In the genomic region with DNA sequence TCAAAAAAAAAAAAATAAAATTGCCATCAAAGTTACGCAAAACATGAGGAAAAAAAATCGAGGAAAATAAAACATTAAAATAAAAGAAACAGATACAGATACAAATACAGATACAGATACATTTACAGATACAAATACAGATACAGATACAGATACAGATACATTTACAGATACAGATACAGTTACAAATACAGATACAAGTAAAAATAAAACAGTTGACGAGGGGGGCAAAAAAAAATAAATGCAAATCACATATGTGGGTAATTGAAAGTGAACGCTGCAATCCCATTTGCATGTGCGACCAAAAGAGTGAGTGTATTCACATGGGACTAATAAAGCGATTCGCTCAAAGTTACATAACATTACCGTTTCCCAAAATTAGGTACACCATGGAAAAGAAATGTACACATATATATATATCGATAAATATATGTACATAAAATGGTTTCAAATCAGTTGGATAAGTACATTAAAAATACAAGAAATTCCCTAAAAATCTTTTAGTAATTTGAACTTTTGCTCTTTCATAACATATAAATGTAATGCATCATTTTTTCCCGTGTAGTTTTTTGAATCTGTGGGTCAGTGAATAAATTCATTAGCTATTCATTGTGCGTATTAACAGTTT, we compare ENCODE assay signal across 2 fruit fly cellular contexts.
A peak's percentile ranks its signal among the peaks of the same experiment; 100 is the strongest.
TF ChIP-seq lines count a peak whose summit lies in the region.

No protein-coding gene starts in this region.

TF ChIP-seq in whole organism, embryonic, 481 proteins besides CTCF, POLR2A, EP300 and RAD21 (continued from another document and continues in another):
- TF ChIP-seq CG17912 (GFP tag; optimal IDR thresholded peaks at IDR 0.05; lab: Kevin White, UChicago) (no peak), CG13296 (GFP tag; optimal IDR thresholded peaks at IDR 0.05; lab: Kevin White, UChicago) (no peak), CG3163 (GFP tag; optimal IDR thresholded peaks at IDR 0.05; lab: Kevin White, UChicago) (no peak), CG13624 (GFP tag; optimal IDR thresholded peaks at IDR 0.05; lab: Kevin White, UChicago) (no peak), CG12769 (tag; optimal IDR thresholded peaks at IDR 0.05; lab: Kevin White, UChicago) (peak; percentile 6), CG8290 (GFP tag; optimal IDR thresholded peaks at IDR 0.05; lab: Kevin White, UChicago) (no peak), CG8290 (tag; optimal IDR thresholded peaks at IDR 0.05; lab: Kevin White, UChicago) (no peak), cg (GFP tag; optimal IDR thresholded peaks at IDR 0.05; lab: Kevin White, UChicago) (peak; percentile 54), CG12071 (GFP tag; optimal IDR thresholded peaks at IDR 0.05; lab: Kevin White, UChicago) (no peak), Sox100B (GFP tag; optimal IDR thresholded peaks at IDR 0.05; lab: Kevin White, UChicago) (peak; percentile 44), CG17361 (GFP tag; IDR thresholded peaks at IDR 0.05; lab: Robert Waterston, UW) (peak; percentile 59; the same call in 2 of the 3 replicates), phol (tag; optimal IDR thresholded peaks at IDR 0.05; lab: Kevin White, UChicago) (peak; percentile 58), Bdp1 (GFP tag; optimal IDR thresholded peaks at IDR 0.05; lab: Kevin White, UChicago) (no peak), CG10462 (GFP tag; optimal IDR thresholded peaks at IDR 0.05; lab: Kevin White, UChicago) (peak; percentile 6), Hr78 (GFP tag; optimal IDR thresholded peaks at IDR 0.05; lab: Kevin White, UChicago) (peak in 1 of 2 experiments; percentile 23), CG8388 (GFP tag; optimal IDR thresholded peaks at IDR 0.05; lab: Kevin White, UChicago) (peak; percentile 40), CG8944 (GFP tag; optimal IDR thresholded peaks at IDR 0.05; lab: Kevin White, UChicago) (no peak), bcd (GFP tag; optimal IDR thresholded peaks at IDR 0.05; lab: Kevin White, UChicago) (peak; percentile 32), wor (GFP tag; IDR thresholded peaks at IDR 0.05; lab: Robert Waterston, UW) (peak; percentile 40; the same call in 1 of the 2 replicates), ranshi (GFP tag; IDR thresholded peaks at IDR 0.05; lab: Robert Waterston, UW) (peak; percentile 52; the same call in 1 of the 2 replicates), HmgD (GFP tag; optimal IDR thresholded peaks at IDR 0.05; lab: Kevin White, UChicago) (no peak), CG10979 (tag; optimal IDR thresholded peaks at IDR 0.05; lab: Kevin White, UChicago) (peak; percentile 22), tap (tag; optimal IDR thresholded peaks at IDR 0.05; lab: Kevin White, UChicago) (peak; percentile 30), Hr3 (GFP tag; optimal IDR thresholded peaks at IDR 0.05; lab: Kevin White, UChicago) (peak; percentile 31), CG18262 (tag; optimal IDR thresholded peaks at IDR 0.05; lab: Kevin White, UChicago) (peak; percentile 52), CG1024 (GFP tag; IDR thresholded peaks at IDR 0.05; lab: Robert Waterston, UW) (no peak), CoRest (tag; optimal IDR thresholded peaks at IDR 0.05; lab: Kevin White, UChicago) (peak; percentile 44), ac (GFP tag; optimal IDR thresholded peaks at IDR 0.05; lab: Kevin White, UChicago) (no peak), fd96Cb (tag; optimal IDR thresholded peaks at IDR 0.05; lab: Kevin White, UChicago) (peak; percentile 42), CG11695 (GFP tag; IDR thresholded peaks at IDR 0.05; lab: Robert Waterston, UW) (peak; percentile 59; the same call in 1 of the 3 replicates), CG10147 (GFP tag; optimal IDR thresholded peaks at IDR 0.05; lab: Kevin White, UChicago) (peak; percentile 0), seq (GFP tag; IDR thresholded peaks at IDR 0.05; lab: Robert Waterston, UW) (0 out of 2 replicates have a peak, but pooled peaks have one; percentile 22), wdn (GFP tag; IDR thresholded peaks at IDR 0.05; lab: Robert Waterston, UW) (no peak), CG30403 (GFP tag; optimal IDR thresholded peaks at IDR 0.05; lab: Kevin White, UChicago) (peak; percentile 25), Oaz (GFP tag; IDR thresholded peaks at IDR 0.05; lab: Robert Waterston, UW) (0 out of 2 replicates have a peak, but pooled peaks have one; percentile 26), grau (tag; optimal IDR thresholded peaks at IDR 0.05; lab: Kevin White, UChicago) (peak; percentile 42), Xbp1 (GFP tag; optimal IDR thresholded peaks at IDR 0.05; lab: Kevin White, UChicago) (peak; percentile 33), CG6813 (GFP tag; optimal IDR thresholded peaks at IDR 0.05; lab: Kevin White, UChicago) (no peak), CG16863 (GFP tag; optimal IDR thresholded peaks at IDR 0.05; lab: Kevin White, UChicago) (no peak), CG7357 (GFP tag; IDR thresholded peaks at IDR 0.05; lab: Robert Waterston, UW) (0 out of 3 replicates have a peak, but pooled peaks have one; percentile 25), Ada2b (GFP tag; IDR thresholded peaks at IDR 0.05; lab: Robert Waterston, UW) (peak; percentile 35; the same call in 1 of the 2 replicates), CG30020 (tag; optimal IDR thresholded peaks at IDR 0.05; lab: Kevin White, UChicago) (no peak), Hr51 (GFP tag; optimal IDR thresholded peaks at IDR 0.05; lab: Kevin White, UChicago) (peak in 1 of 2 experiments; percentile 79), HLHmδ (GFP tag; optimal IDR thresholded peaks at IDR 0.05; lab: Kevin White, UChicago) (no peak), row (GFP tag; IDR thresholded peaks at IDR 0.05; lab: Robert Waterston, UW) (peak; percentile 61; the same call in 2 of the 3 replicates), Hmr (GFP tag; optimal IDR thresholded peaks at IDR 0.05; lab: Kevin White, UChicago) (no peak), lbe (GFP tag; optimal IDR thresholded peaks at IDR 0.05; lab: Kevin White, UChicago) (no peak), Sox102F (GFP tag; optimal IDR thresholded peaks at IDR 0.05; lab: Kevin White, UChicago) (peak; percentile 79), ase (GFP tag; IDR thresholded peaks at IDR 0.05; lab: Robert Waterston, UW) (peak; percentile 29; the same call in 1 of the 3 replicates), CG9932 (GFP tag; IDR thresholded peaks at IDR 0.05; lab: Robert Waterston, UW) (no peak), ssp (GFP tag; IDR thresholded peaks at IDR 0.05; lab: Robert Waterston, UW) (no peak), CrebB (tag; optimal IDR thresholded peaks at IDR 0.05; lab: Kevin White, UChicago) (no peak), Asciz (GFP tag; optimal IDR thresholded peaks at IDR 0.05; lab: Kevin White, UChicago) (peak; percentile 36), Bgb (GFP tag; IDR thresholded peaks at IDR 0.05; lab: Robert Waterston, UW; ENCODE audit: partially characterized antibody) (no peak), gsb-n (tag; optimal IDR thresholded peaks at IDR 0.05; lab: Kevin White, UChicago) (peak; percentile 5), ftz-f1 (GFP tag; optimal IDR thresholded peaks at IDR 0.05; lab: Kevin White, UChicago) (no peak), aop (GFP tag; IDR thresholded peaks at IDR 0.05; lab: Robert Waterston, UW) (no peak), Kr (GFP tag; optimal IDR thresholded peaks at IDR 0.05; lab: Kevin White, UChicago) (no peak), so (GFP tag; IDR thresholded peaks at IDR 0.05; lab: Robert Waterston, UW) (0 out of 3 replicates have a peak, but pooled peaks have one; percentile 52), CG8924 (tag; optimal IDR thresholded peaks at IDR 0.05; lab: Kevin White, UChicago) (peak; percentile 29)

TF ChIP-seq in whole organism, prepupa, 60 proteins besides CTCF, POLR2A, EP300 and RAD21 (continued from another document):
- TF ChIP-seq CG6808 (GFP tag; optimal IDR thresholded peaks at IDR 0.05; lab: Kevin White, UChicago) (peak; percentile 31), OdsH (GFP tag; optimal IDR thresholded peaks at IDR 0.05; lab: Kevin White, UChicago) (peak; percentile 35), CG8632 (GFP tag; optimal IDR thresholded peaks at IDR 0.05; lab: Kevin White, UChicago) (no peak), Hr4 (GFP tag; optimal IDR thresholded peaks at IDR 0.05; lab: Kevin White, UChicago) (peak; percentile 33), CG11762 (GFP tag; optimal IDR thresholded peaks at IDR 0.05; lab: Kevin White, UChicago; ENCODE audit: insufficient read depth) (peak; percentile 3), CG32006 (GFP tag; optimal IDR thresholded peaks at IDR 0.05; lab: Kevin White, UChicago) (peak; percentile 35), CG34406 (GFP tag; optimal IDR thresholded peaks at IDR 0.05; lab: Kevin White, UChicago) (no peak), fd85E (GFP tag; optimal IDR thresholded peaks at IDR 0.05; lab: Kevin White, UChicago) (no peak), CG3032 (tag; optimal IDR thresholded peaks at IDR 0.05; lab: Kevin White, UChicago) (no peak), CG11294 (GFP tag; IDR thresholded peaks at IDR 0.05; lab: Robert Waterston, UW) (0 out of 2 replicates have a peak, but pooled peaks have one; percentile 7), CG11902 (GFP tag; optimal IDR thresholded peaks at IDR 0.05; lab: Kevin White, UChicago) (no peak), Sox15 (GFP tag; optimal IDR thresholded peaks at IDR 0.05; lab: Kevin White, UChicago) (no peak), Sox102F (GFP tag; optimal IDR thresholded peaks at IDR 0.05; lab: Kevin White, UChicago) (no peak), CG3919 (GFP tag; optimal IDR thresholded peaks at IDR 0.05; lab: Kevin White, UChicago) (no peak), lz (GFP tag; optimal IDR thresholded peaks at IDR 0.05; lab: Kevin White, UChicago) (no peak), CG8119 (GFP tag; IDR thresholded peaks at IDR 0.05; lab: Robert Waterston, UW) (peak; percentile 54; the same call in 2 of the 3 replicates), pdm3 (GFP tag; optimal IDR thresholded peaks at IDR 0.05; lab: Kevin White, UChicago) (peak; percentile 10), CG15336 (GFP tag; IDR thresholded peaks at IDR 0.05; lab: Robert Waterston, UW) (peak; percentile 46; the same call in 1 of the 2 replicates), achi (GFP tag; optimal IDR thresholded peaks at IDR 0.05; lab: Kevin White, UChicago) (no peak), CG16779 (tag; optimal IDR thresholded peaks at IDR 0.05; lab: Kevin White, UChicago) (no peak), CG6854 (GFP tag; optimal IDR thresholded peaks at IDR 0.05; lab: Kevin White, UChicago) (no peak), eg (GFP tag; IDR thresholded peaks at IDR 0.05; lab: Robert Waterston, UW) (peak; percentile 34; the same call in 2 of the 3 replicates), Gug (GFP tag; IDR thresholded peaks at IDR 0.05; lab: Robert Waterston, UW) (0 out of 2 replicates have a peak, but pooled peaks have one; percentile 13), CG1621 (tag; optimal IDR thresholded peaks at IDR 0.05; lab: Kevin White, UChicago) (no peak), Ets96B (tag; optimal IDR thresholded peaks at IDR 0.05; lab: Kevin White, UChicago) (no peak), dac (GFP tag; optimal IDR thresholded peaks at IDR 0.05; lab: Kevin White, UChicago) (no peak), CG31627 (GFP tag; optimal IDR thresholded peaks at IDR 0.05; lab: Kevin White, UChicago) (no peak), esn (GFP tag; optimal IDR thresholded peaks at IDR 0.05; lab: Kevin White, UChicago) (peak; percentile 20), Eip93F (GFP tag; optimal IDR thresholded peaks at IDR 0.05; lab: Kevin White, UChicago) (no peak)
TF ChIP-seq in whole organism, prepupa: peak in this region for 18.
